Worm (Caenorhabditis elegans) whole organism, L3 larva: Measurements from ENCODE around the gene sra-4.

Source experiments
- fos-1 ChIP-seq: fragments of 150-350 bp; optimal IDR thresholded peaks from 2 replicates; lab custom pipeline; 2014; ENCODE audit warnings: missing biosample characterization, missing genetic modification characterization
- nfya-1 ChIP-seq: sonication (generic microtip); optimal IDR thresholded peaks from 2 replicates; lab custom pipeline; 2017; ENCODE audit warnings: missing genetic modification characterization, mild to moderate bottlenecking, missing compliant biosample characterization, antibody characterized with exemption, moderate library complexity; ENCODE audit not compliant: insufficient read depth
- nhr-76 ChIP-seq: fragments of 150-350 bp; sonication (generic microtip); optimal IDR thresholded peaks from 5 replicates; lab custom pipeline; 2014; ENCODE audit warnings: missing biosample characterization, missing genetic modification characterization
- nhr-77 ChIP-seq: fragments of 150-350 bp; optimal IDR thresholded peaks from 2 replicates; lab custom pipeline; 2014; ENCODE audit warnings: missing biosample characterization, missing genetic modification characterization

DNA sequence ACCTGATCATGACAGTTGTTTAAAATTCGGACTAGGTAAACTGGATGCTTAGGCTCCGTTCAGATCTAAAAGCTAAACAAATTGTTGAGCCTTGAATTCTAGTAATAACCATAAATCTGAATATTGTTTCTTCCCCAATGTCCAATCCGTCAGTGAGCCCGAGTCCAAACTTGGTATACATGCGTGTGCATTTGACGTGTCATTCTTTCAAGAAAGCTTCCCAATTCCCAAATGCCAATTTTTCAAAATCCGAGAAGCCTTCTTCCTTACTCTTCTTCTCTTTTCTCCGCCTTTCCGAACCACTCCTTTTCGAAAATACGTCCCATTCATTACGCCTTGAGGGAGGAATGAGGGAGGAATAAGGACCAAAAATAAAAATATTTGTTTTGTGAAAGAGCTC is 34.0 kb upstream of the sra-4 start:
- TF ChIP-seq fos-1 (no peak), nfya-1 (no peak), nhr-76 (tag; lab: Kevin White, UChicago) (no peak), nhr-77 (tag; lab: Kevin White, UChicago) (no peak)
